Fruit fly (Drosophila melanogaster) whole organism, embryonic: Measurements from ENCODE around the gene CG5050.

ENCODE experiments used
- Abd-B ChIP-seq: fragments of 200-800 bp; sonication (Bioruptor generic); optimal IDR thresholded peaks from 2 replicates; lab custom pipeline; 2018; ENCODE audit warnings: missing biosample characterization, mild to moderate bottlenecking, missing genetic modification characterization, moderate library complexity
- Adf1 ChIP-seq: fragments of 200-800 bp; sonication (Bioruptor generic); IDR thresholded peaks from 2 replicates; pipeline ENCODE4 v1.3.6; 2022; ENCODE audit warnings: missing biosample characterization, missing genetic modification characterization
- B-H2 ChIP-seq: fragments of 200-800 bp; sonication (Bioruptor generic); optimal IDR thresholded peaks from 2 replicates; lab custom pipeline; 2018; ENCODE audit warnings: missing biosample characterization, mild to moderate bottlenecking, missing genetic modification characterization
- CG10321 ChIP-seq: fragments of 200-800 bp; sonication (Bioruptor generic); IDR thresholded peaks from 2 replicates; pipeline ENCODE4 v1.3.6; 2022; ENCODE audit warnings: missing biosample characterization, missing genetic modification characterization
- CG10565 ChIP-seq: fragments of 200-800 bp; sonication (Bioruptor generic); optimal IDR thresholded peaks from 3 replicates; lab custom pipeline; 2016; ENCODE audit warnings: missing biosample characterization, mild to moderate bottlenecking, missing genetic modification characterization
- CG10979 ChIP-seq: fragments of 200-800 bp; sonication (Bioruptor generic); optimal IDR thresholded peaks from 2 replicates; lab custom pipeline; 2018; ENCODE audit warnings: missing biosample characterization, mild to moderate bottlenecking, missing genetic modification characterization, moderate library complexity
- CG11093 ChIP-seq: fragments of 200-800 bp; sonication (Bioruptor generic); IDR thresholded peaks from 3 replicates; pipeline ENCODE4 v1.3.6; 2022; ENCODE audit warnings: missing biosample characterization, missing genetic modification characterization
- CG11398 ChIP-seq: fragments of 200-800 bp; sonication (Bioruptor generic); optimal IDR thresholded peaks from 2 replicates; lab custom pipeline; 2016; ENCODE audit warnings: missing biosample characterization, missing genetic modification characterization
- CG12104 ChIP-seq: fragments of 200-800 bp; sonication (Bioruptor generic); optimal IDR thresholded peaks from 3 replicates; lab custom pipeline; 2016; ENCODE audit warnings: missing biosample characterization, missing genetic modification characterization
- CG14014 ChIP-seq: fragments of 200-800 bp; sonication (Bioruptor generic); IDR thresholded peaks from 2 replicates; pipeline ENCODE4 v1.3.6; 2022; ENCODE audit warnings: missing biosample characterization, missing genetic modification characterization
- CG17361 ChIP-seq: fragments of 200-800 bp; sonication (Bioruptor generic); IDR thresholded peaks from 3 replicates; pipeline ENCODE4 v1.3.6; 2022; ENCODE audit warnings: missing biosample characterization, missing genetic modification characterization
- CG18476 ChIP-seq: fragments of 200-800 bp; sonication (Bioruptor generic); optimal IDR thresholded peaks from 2 replicates; lab custom pipeline; 2016; ENCODE audit warnings: missing biosample characterization, mild to moderate bottlenecking, missing genetic modification characterization
- CG18764 ChIP-seq: fragments of 200-800 bp; sonication (Bioruptor generic); optimal IDR thresholded peaks from 3 replicates; lab custom pipeline; 2016; ENCODE audit warnings: missing biosample characterization, missing genetic modification characterization
- CG2199 ChIP-seq: fragments of 200-800 bp; sonication (Bioruptor generic); IDR thresholded peaks from 3 replicates; pipeline ENCODE4 v1.3.6; 2022; ENCODE audit warnings: missing biosample characterization, missing genetic modification characterization
- CG30020 ChIP-seq: fragments of 200-800 bp; optimal IDR thresholded peaks from 2 replicates; lab custom pipeline; 2019; ENCODE audit warnings: missing biosample characterization, mild to moderate bottlenecking, missing genetic modification characterization, moderate library complexity
- CG3163 ChIP-seq: fragments of 200-800 bp; sonication (Bioruptor generic); optimal IDR thresholded peaks from 3 replicates; lab custom pipeline; 2016; ENCODE audit warnings: missing biosample characterization, missing genetic modification characterization
- CG3847 ChIP-seq: fragments of 200-800 bp; sonication (Bioruptor generic); IDR thresholded peaks from 2 replicates; pipeline ENCODE4 v1.3.6; 2022; ENCODE audit warnings: missing biosample characterization, missing genetic modification characterization
- CG4328 ChIP-seq: fragments of 200-800 bp; sonication (Bioruptor generic); optimal IDR thresholded peaks from 3 replicates; lab custom pipeline; 2017; ENCODE audit warnings: missing biosample characterization, missing genetic modification reagents, missing genetic modification characterization
- CG4360 ChIP-seq: fragments of 200-800 bp; sonication (Bioruptor generic); IDR thresholded peaks from 2 replicates; pipeline ENCODE4 v1.3.6; 2022; ENCODE audit warnings: missing biosample characterization, missing genetic modification characterization
- CG6254 ChIP-seq: fragments of 200-800 bp; sonication (Bioruptor generic); optimal IDR thresholded peaks from 3 replicates; lab custom pipeline; 2017; ENCODE audit warnings: mild to moderate bottlenecking, missing biosample characterization, missing genetic modification reagents, missing genetic modification characterization
- CG8290 ChIP-seq, 3 experiments: fragments of 200-800 bp; sonication (Bioruptor generic); optimal IDR thresholded peaks; 2 replicates each; lab custom pipeline; 2016 to 2019; ENCODE audit warnings: missing biosample characterization in 3 of 3, missing genetic modification characterization in 3 of 3, mild to moderate bottlenecking in 2 of 3, moderate library complexity in 1 of 3
- CG8924 ChIP-seq: fragments of 200-800 bp; optimal IDR thresholded peaks from 3 replicates; lab custom pipeline; 2019; ENCODE audit warnings: missing biosample characterization, mild to moderate bottlenecking, missing genetic modification characterization, moderate library complexity
- CG9727 ChIP-seq: fragments of 200-800 bp; sonication (Bioruptor generic); optimal IDR thresholded peaks from 3 replicates; lab custom pipeline; 2017; ENCODE audit warnings: missing biosample characterization, mild to moderate bottlenecking, missing genetic modification characterization
- CG9797 ChIP-seq: fragments of 200-800 bp; sonication (Bioruptor generic); optimal IDR thresholded peaks from 3 replicates; lab custom pipeline; 2018; ENCODE audit warnings: missing biosample characterization, mild to moderate bottlenecking, missing genetic modification characterization
- Camta ChIP-seq: fragments of 200-800 bp; sonication (Bioruptor generic); optimal IDR thresholded peaks from 2 replicates; lab custom pipeline; 2016; ENCODE audit warnings: missing biosample characterization, missing genetic modification characterization
- Chrac-16 ChIP-seq: fragments of 200-800 bp; sonication (Bioruptor generic); optimal IDR thresholded peaks from 3 replicates; lab custom pipeline; 2016; ENCODE audit warnings: missing biosample characterization, missing genetic modification characterization
- CkIIα-i1 ChIP-seq: fragments of 200-800 bp; sonication (Bioruptor generic); IDR thresholded peaks from 2 replicates; pipeline ENCODE4 v1.3.6; 2022; ENCODE audit warnings: missing biosample characterization, missing genetic modification characterization
- Dref ChIP-seq: fragments of 200-800 bp; sonication (Bioruptor generic); IDR thresholded peaks from 2 replicates; pipeline ENCODE4 v1.3.6; 2022; ENCODE audit warnings: missing biosample characterization, missing genetic modification characterization
- Ets65A ChIP-seq: fragments of 200-800 bp; sonication (Bioruptor generic); peaks from one replicate; lab custom pipeline; 2016; ENCODE audit warnings: missing biosample characterization, missing genetic modification characterization
- Gsc ChIP-seq: fragments of 200-800 bp; sonication (Bioruptor generic); IDR thresholded peaks from 2 replicates; pipeline ENCODE4 v1.3.6; 2022; ENCODE audit warnings: missing biosample characterization, missing genetic modification characterization
- HmgD ChIP-seq: fragments of 200-800 bp; sonication (Bioruptor generic); optimal IDR thresholded peaks from 3 replicates; lab custom pipeline; 2016; ENCODE audit warnings: missing biosample characterization, missing genetic modification characterization
- Hr51 ChIP-seq, 2 experiments: fragments of 200-800 bp; sonication (Bioruptor generic); optimal IDR thresholded peaks; 2 replicates in 1 of 2; 3 replicates in 1 of 2; lab custom pipeline; 2016 to 2018; ENCODE audit warnings: missing biosample characterization in 2 of 2, missing genetic modification characterization in 2 of 2, mild to moderate bottlenecking in 1 of 2, moderate library complexity in 1 of 2
- Max ChIP-seq: fragments of 200-800 bp; sonication (Bioruptor generic); optimal IDR thresholded peaks from 2 replicates; lab custom pipeline; 2016; ENCODE audit warnings: missing biosample characterization, mild to moderate bottlenecking, missing genetic modification characterization
- Pdp1 ChIP-seq, 2 experiments: fragments of 200-800 bp; sonication (Bioruptor generic); optimal IDR thresholded peaks; 3 replicates each; lab custom pipeline; 2016; ENCODE audit warnings: missing biosample characterization in 2 of 2, missing genetic modification characterization in 2 of 2, mild to moderate bottlenecking in 1 of 2, moderate library complexity in 1 of 2
- Six4 ChIP-seq: fragments of 200-800 bp; sonication (Bioruptor generic); optimal IDR thresholded peaks from 2 replicates; lab custom pipeline; 2016; ENCODE audit warnings: missing biosample characterization, missing genetic modification characterization
- TFAM ChIP-seq: fragments of 200-800 bp; sonication (Bioruptor generic); optimal IDR thresholded peaks from 2 replicates; lab custom pipeline; 2017; ENCODE audit warnings: missing biosample characterization, missing genetic modification characterization, inconsistent platforms
- amos ChIP-seq: fragments of 200-800 bp; sonication (Bioruptor generic); IDR thresholded peaks from 2 replicates; pipeline ENCODE4 v1.3.6; 2022; ENCODE audit warnings: missing biosample characterization, missing genetic modification characterization; ENCODE audit not compliant: partially characterized antibody
- ap ChIP-seq: fragments of 200-800 bp; sonication (Bioruptor generic); IDR thresholded peaks from 2 replicates; pipeline ENCODE4 v1.3.6; 2022; ENCODE audit warnings: missing biosample characterization, missing genetic modification characterization
- ase ChIP-seq: fragments of 200-800 bp; sonication (Bioruptor generic); IDR thresholded peaks from 3 replicates; pipeline ENCODE4 v1.3.6; 2022; ENCODE audit warnings: missing biosample characterization, missing genetic modification characterization
- bsh ChIP-seq, 2 experiments: fragments of 200-800 bp; sonication (Bioruptor generic); optimal IDR thresholded peaks; 2 replicates each; lab custom pipeline; 2017 to 2018; ENCODE audit warnings: mild to moderate bottlenecking in 2 of 2, missing biosample characterization in 2 of 2, missing genetic modification characterization in 2 of 2, moderate library complexity in 1 of 2
- cas ChIP-seq: fragments of 200-800 bp; sonication (Bioruptor generic); IDR thresholded peaks from 2 replicates; pipeline ENCODE4 v1.3.6; 2022; ENCODE audit warnings: missing biosample characterization, missing genetic modification characterization
- ci ChIP-seq: fragments of 200-800 bp; sonication (Bioruptor generic); IDR thresholded peaks from 3 replicates; pipeline ENCODE4 v1.3.6; 2022; ENCODE audit warnings: missing biosample characterization, missing genetic modification characterization
- gsb ChIP-seq: fragments of 200-800 bp; sonication (Bioruptor generic); IDR thresholded peaks from 2 replicates; pipeline ENCODE4 v1.3.6; 2022; ENCODE audit warnings: missing biosample characterization, missing genetic modification characterization
- h ChIP-seq: fragments of >200 bp; optimal IDR thresholded peaks from 2 replicates; lab custom pipeline; 2017
- her ChIP-seq: fragments of 200-800 bp; sonication (Bioruptor generic); optimal IDR thresholded peaks from 2 replicates; lab custom pipeline; 2016; ENCODE audit warnings: missing biosample characterization, missing genetic modification characterization
- lilli ChIP-seq: fragments of 200-800 bp; sonication (Bioruptor generic); optimal IDR thresholded peaks from 3 replicates; lab custom pipeline; 2016; ENCODE audit warnings: missing biosample characterization, missing genetic modification characterization
- oc ChIP-seq: fragments of 200-800 bp; sonication (Bioruptor generic); optimal IDR thresholded peaks from 2 replicates; lab custom pipeline; 2018; ENCODE audit warnings: missing biosample characterization, mild to moderate bottlenecking, missing genetic modification characterization, moderate library complexity
- pan ChIP-seq, 4 experiments: fragments of >200 bp in 3 of 4; fragments of 200-800 bp in 1 of 4; sonication (Bioruptor generic) in 1 of 4; optimal IDR thresholded peaks in 3 of 4; IDR thresholded peaks in 1 of 4; 2 replicates each; pipeline versions ENCODE4 v1.3.6 to Lab custom; 2017 to 2022; ENCODE audit warnings: missing biosample characterization in 2 of 4, missing genetic modification characterization in 2 of 4, mixed read lengths in 1 of 4
- phol ChIP-seq: fragments of 200-800 bp; sonication (Bioruptor generic); optimal IDR thresholded peaks from 3 replicates; lab custom pipeline; 2018; ENCODE audit warnings: missing biosample characterization, mild to moderate bottlenecking, missing genetic modification characterization, moderate library complexity
- pros ChIP-seq: fragments of 200-800 bp; sonication (Bioruptor generic); optimal IDR thresholded peaks from 3 replicates; lab custom pipeline; 2019; ENCODE audit warnings: missing biosample characterization, mild to moderate bottlenecking, missing genetic modification characterization, moderate library complexity
- sim ChIP-seq: fragments of 200-800 bp; sonication (Bioruptor generic); IDR thresholded peaks from 2 replicates; pipeline ENCODE4 v1.3.6; 2022; ENCODE audit warnings: missing biosample characterization, missing genetic modification characterization

CG5050 gene

DNA sequence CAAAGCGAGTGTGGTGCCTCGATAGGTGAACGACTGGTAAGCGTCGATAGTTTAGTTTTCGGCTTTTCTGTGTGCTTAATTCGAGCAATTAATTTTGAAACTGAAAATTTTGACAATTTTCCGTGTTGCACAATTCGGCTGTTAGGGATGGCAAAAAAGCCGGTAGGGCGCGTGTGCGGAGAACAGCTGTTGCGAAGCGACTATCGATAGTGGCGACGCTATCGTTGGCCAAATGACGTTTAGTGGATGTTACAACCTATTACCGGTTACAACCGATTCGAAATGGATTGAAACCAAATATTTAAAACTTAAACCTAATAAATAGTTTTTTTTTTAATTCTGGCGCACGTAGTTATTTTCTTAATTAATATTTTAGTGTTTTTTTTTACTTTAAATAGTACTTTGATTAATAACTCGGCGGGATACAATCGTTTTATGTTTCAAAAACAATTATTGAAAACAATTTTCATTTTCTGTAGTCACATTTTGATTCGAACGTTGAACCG is 48.3 kb downstream of the CG5050 start, which contains the start of the genes mEFTs and Dhc36C (continued):
- TF ChIP-seq Abd-B (no peak), amos (GFP tag; lab: Robert Waterston, UW) (peak; percentile 92), CG3163 (no peak), CG3847 (GFP tag; lab: Robert Waterston, UW) (no peak), Ets65A (GFP tag; lab: Kevin White, UChicago) (peak; percentile 35), Six4 (GFP tag; lab: Kevin White, UChicago) (no peak), Hr51 (GFP tag; optimal IDR thresholded peaks at IDR 0.05; lab: Kevin White, UChicago) (no peak), HmgD (GFP tag; lab: Kevin White, UChicago) (peak; percentile 15), her (GFP tag; lab: Kevin White, UChicago) (no peak), CG2199 (GFP tag; lab: Robert Waterston, UW) (no peak), pros (GFP tag; lab: Kevin White, UChicago) (no peak), CG8924 (tag; lab: Kevin White, UChicago) (no peak), gsb (GFP tag; lab: Robert Waterston, UW) (no peak), CG17361 (GFP tag; lab: Robert Waterston, UW) (no peak), ase (GFP tag; lab: Robert Waterston, UW) (no peak), Camta (no peak), Gsc (GFP tag; lab: Robert Waterston, UW) (no peak), CG12104 (GFP tag; lab: Kevin White, UChicago) (no peak), ci (GFP tag; lab: Robert Waterston, UW) (no peak; the same call in 2 of the 3 replicates), Pdp1 (GFP tag; optimal IDR thresholded peaks at IDR 0.05; lab: Kevin White, UChicago) (peak in 1 of 2 experiments; percentile 98), B-H2 (GFP tag; lab: Kevin White, UChicago) (no peak), sim (GFP tag; lab: Robert Waterston, UW) (no peak), CG4328 (GFP tag; lab: Kevin White, UChicago) (no peak), CG30020 (tag; lab: Kevin White, UChicago) (no peak), pan (optimal IDR thresholded peaks at IDR 0.05; lab: Kevin White, UChicago) (no peak), pan (GFP tag; optimal IDR thresholded peaks at IDR 0.05 in 1 of 2, IDR thresholded peaks at IDR 0.05 in 1 of 2) (no peak), CG8290 (GFP tag; optimal IDR thresholded peaks at IDR 0.05; lab: Kevin White, UChicago) (no peak), CG8290 (tag; optimal IDR thresholded peaks at IDR 0.05; lab: Kevin White, UChicago) (peak in 1 of 2 experiments; percentile 40), CG10565 (GFP tag; lab: Kevin White, UChicago) (no peak), CG4360 (GFP tag; lab: Robert Waterston, UW) (no peak), phol (peak; percentile 56), oc (no peak), CG11398 (no peak), Adf1 (GFP tag; lab: Robert Waterston, UW) (no peak), CG10979 (tag; lab: Kevin White, UChicago) (no peak), CG9797 (GFP tag; lab: Kevin White, UChicago) (peak; percentile 36), Chrac-16 (GFP tag; lab: Kevin White, UChicago) (no peak), Max (GFP tag; lab: Kevin White, UChicago) (peak; percentile 70), bsh (GFP tag; optimal IDR thresholded peaks at IDR 0.05; lab: Kevin White, UChicago) (no peak), CkIIα-i1 (GFP tag; lab: Robert Waterston, UW) (no peak), TFAM (GFP tag; lab: Kevin White, UChicago) (no peak), CG10321 (GFP tag; lab: Robert Waterston, UW) (no peak), CG18764 (no peak), h (lab: Kevin White, UChicago) (no peak), CG6254 (no peak), lilli (no peak), Dref (GFP tag; lab: Robert Waterston, UW) (peak; percentile 83), cas (GFP tag; lab: Robert Waterston, UW) (no peak), CG9727 (GFP tag; lab: Kevin White, UChicago) (no peak), CG18476 (no peak), CG14014 (GFP tag; lab: Robert Waterston, UW) (no peak), CG11093 (GFP tag; lab: Robert Waterston, UW) (no peak), ap (no peak)
